Fruit fly (Drosophila melanogaster) whole organism, embryonic: Measurements from ENCODE around the gene CG12299.

Experiments
- CG10209 ChIP-seq: fragments of 200-800 bp; sonication (Bioruptor generic); optimal IDR thresholded peaks from 3 replicates; lab custom pipeline; 2017; ENCODE audit warnings: missing biosample characterization, mild to moderate bottlenecking, missing genetic modification characterization, missing genetic modification reagents
- CG8478 ChIP-seq: fragments of >200 bp; optimal IDR thresholded peaks from 2 replicates; lab custom pipeline; 2018
- Dip3 ChIP-seq: fragments of 200-800 bp; sonication (Bioruptor generic); optimal IDR thresholded peaks from 3 replicates; lab custom pipeline; 2016; ENCODE audit warnings: missing biosample characterization, missing genetic modification characterization
- Fer2 ChIP-seq: fragments of 200-800 bp; sonication (Bioruptor generic); optimal IDR thresholded peaks from 2 replicates; lab custom pipeline; 2018; ENCODE audit warnings: missing biosample characterization, mild to moderate bottlenecking, missing genetic modification characterization, moderate library complexity
- Hr39 ChIP-seq: fragments of >200 bp; optimal IDR thresholded peaks from 2 replicates; lab custom pipeline; 2017
- cato ChIP-seq: fragments of 200-800 bp; sonication (Bioruptor generic); optimal IDR thresholded peaks from 2 replicates; lab custom pipeline; 2016; ENCODE audit warnings: missing biosample characterization, missing genetic modification characterization, borderline replicate concordance
- pnt ChIP-seq: fragments of 200-800 bp; sonication (Bioruptor generic); optimal IDR thresholded peaks from 3 replicates; lab custom pipeline; 2016; ENCODE audit warnings: missing biosample characterization, missing genetic modification characterization
- sob ChIP-seq: fragments of 200-800 bp; sonication (Bioruptor generic); IDR thresholded peaks from 2 replicates; pipeline ENCODE4 v1.3.6; 2022; ENCODE audit warnings: missing biosample characterization, missing genetic modification characterization

- TF ChIP-seq CG10209 (GFP tag; lab: Kevin White, UChicago) (no peak), CG8478 (lab: Kevin White, UChicago) (no peak), Hr39 (lab: Kevin White, UChicago) (no peak), Fer2 (no peak), cato (no peak), Dip3 (no peak), pnt (GFP tag; lab: Kevin White, UChicago) (no peak), sob (no peak)
Measured at dm6 chr2L:10753618-10754017, 16.5 kb downstream of the CG12299 start.
